Fruit fly (Drosophila melanogaster) whole organism, embryonic: Measurements from ENCODE around the gene CG32452.
A peak's percentile ranks its signal among the peaks of the same experiment; 100 is the strongest.

Experiments used
- Bgb ChIP-seq: fragments of 200-800 bp; sonication (Bioruptor generic); IDR thresholded peaks from 2 replicates; pipeline ENCODE4 v1.3.6; 2022; ENCODE audit warnings: missing biosample characterization, missing genetic modification characterization; ENCODE audit not compliant: partially characterized antibody
- CG10147 ChIP-seq: fragments of 200-800 bp; sonication (Bioruptor generic); optimal IDR thresholded peaks from 2 replicates; lab custom pipeline; 2019; ENCODE audit warnings: missing biosample characterization, mild to moderate bottlenecking, missing genetic modification characterization, moderate library complexity
- CG10209 ChIP-seq: fragments of 200-800 bp; sonication (Bioruptor generic); optimal IDR thresholded peaks from 3 replicates; lab custom pipeline; 2017; ENCODE audit warnings: missing biosample characterization, mild to moderate bottlenecking, missing genetic modification characterization, missing genetic modification reagents
- CG11723 ChIP-seq: fragments of 200-800 bp; sonication (Bioruptor generic); optimal IDR thresholded peaks from 2 replicates; lab custom pipeline; 2017; ENCODE audit warnings: missing biosample characterization, mild to moderate bottlenecking, missing genetic modification characterization
- CG12071 ChIP-seq: fragments of 200-800 bp; sonication (Bioruptor generic); optimal IDR thresholded peaks from 3 replicates; lab custom pipeline; 2018; ENCODE audit warnings: missing biosample characterization, mild to moderate bottlenecking, missing genetic modification characterization
- CG12744 ChIP-seq: fragments of 200-800 bp; sonication (Bioruptor generic); optimal IDR thresholded peaks from 2 replicates; lab custom pipeline; 2016; ENCODE audit warnings: missing biosample characterization, missing genetic modification characterization
- CG15011 ChIP-seq: fragments of 200-800 bp; sonication (Bioruptor generic); optimal IDR thresholded peaks from 3 replicates; lab custom pipeline; 2018; ENCODE audit warnings: missing biosample characterization, mild to moderate bottlenecking, missing genetic modification characterization
- CG15269 ChIP-seq: fragments of 200-800 bp; sonication (Bioruptor generic); optimal IDR thresholded peaks from 2 replicates; lab custom pipeline; 2018; ENCODE audit warnings: missing biosample characterization, mild to moderate bottlenecking, missing genetic modification characterization, moderate library complexity
- CG1603 ChIP-seq: fragments of 200-800 bp; sonication (Bioruptor generic); optimal IDR thresholded peaks from 2 replicates; lab custom pipeline; 2019; ENCODE audit warnings: missing biosample characterization, mild to moderate bottlenecking, missing genetic modification characterization, moderate library complexity
- CG16813 ChIP-seq: fragments of 200-800 bp; sonication (Bioruptor generic); IDR thresholded peaks from 3 replicates; pipeline ENCODE4 v1.3.6; 2022; ENCODE audit warnings: missing biosample characterization, missing genetic modification characterization; ENCODE audit not compliant: partially characterized antibody
- CG18011 ChIP-seq: fragments of 200-800 bp; sonication (Bioruptor generic); optimal IDR thresholded peaks from 2 replicates; lab custom pipeline; 2017; ENCODE audit warnings: missing biosample characterization, missing genetic modification characterization, mild to moderate bottlenecking, moderate library complexity, missing genotype
- CG2120 ChIP-seq: fragments of 200-800 bp; sonication (Bioruptor generic); optimal IDR thresholded peaks from 3 replicates; lab custom pipeline; 2016; ENCODE audit warnings: missing biosample characterization, missing genetic modification characterization
- CG31441 ChIP-seq: fragments of 200-800 bp; sonication (Bioruptor generic); IDR thresholded peaks from 2 replicates; pipeline ENCODE4 v1.3.6; 2022; ENCODE audit warnings: missing biosample characterization, missing genetic modification characterization
- CG32767 ChIP-seq: fragments of 200-800 bp; sonication (Bioruptor generic); IDR thresholded peaks from 2 replicates; pipeline ENCODE4 v1.3.6; 2022; ENCODE audit warnings: missing biosample characterization, missing genetic modification characterization
- CG4617 ChIP-seq: fragments of 200-800 bp; sonication (Bioruptor generic); optimal IDR thresholded peaks from 3 replicates; lab custom pipeline; 2016; ENCODE audit warnings: missing biosample characterization, missing genetic modification characterization, borderline replicate concordance
- CG4707 ChIP-seq: fragments of 200-800 bp; sonication (Bioruptor generic); optimal IDR thresholded peaks from 2 replicates; lab custom pipeline; 2018; ENCODE audit warnings: missing biosample characterization, mild to moderate bottlenecking, missing genetic modification characterization, moderate library complexity
- CG5180 ChIP-seq: fragments of 200-800 bp; sonication (Bioruptor generic); optimal IDR thresholded peaks from 3 replicates; lab custom pipeline; 2017; ENCODE audit warnings: missing biosample characterization, missing genetic modification characterization, mild to moderate bottlenecking, moderate library complexity, missing genetic modification reagents
- CG5245 ChIP-seq: fragments of 200-800 bp; sonication (Bioruptor generic); optimal IDR thresholded peaks from 3 replicates; lab custom pipeline; 2016; ENCODE audit warnings: missing biosample characterization, missing genetic modification characterization
- CG7556 ChIP-seq: fragments of 200-800 bp; sonication (Bioruptor generic); optimal IDR thresholded peaks from 2 replicates; lab custom pipeline; 2017; ENCODE audit warnings: missing biosample characterization, mild to moderate bottlenecking, missing genetic modification characterization
- CG8089 ChIP-seq: fragments of 200-800 bp; sonication (Bioruptor generic); optimal IDR thresholded peaks from 3 replicates; lab custom pipeline; 2016; ENCODE audit warnings: missing biosample characterization, missing genetic modification characterization
- CoRest ChIP-seq: fragments of 200-800 bp; sonication (Bioruptor generic); optimal IDR thresholded peaks from 3 replicates; lab custom pipeline; 2018; ENCODE audit warnings: missing biosample characterization, mild to moderate bottlenecking, missing genetic modification characterization, moderate library complexity
- Dbx ChIP-seq: fragments of 200-800 bp; sonication (Bioruptor generic); IDR thresholded peaks from 3 replicates; pipeline ENCODE4 v1.3.6; 2022; ENCODE audit warnings: missing biosample characterization, missing genetic modification characterization
- Deaf1 ChIP-seq: fragments of 200-800 bp; optimal IDR thresholded peaks from 3 replicates; lab custom pipeline; 2019; ENCODE audit warnings: missing biosample characterization, mild to moderate bottlenecking, missing genetic modification characterization, moderate library complexity
- Dll ChIP-seq: fragments of 200-800 bp; sonication (Bioruptor generic); IDR thresholded peaks from 4 replicates; pipeline ENCODE4 v1.3.6; 2022; ENCODE audit warnings: missing biosample characterization, missing genetic modification characterization; ENCODE audit not compliant: partially characterized antibody
- Elba2 ChIP-seq: fragments of 200-800 bp; sonication (Bioruptor generic); optimal IDR thresholded peaks from 3 replicates; lab custom pipeline; 2016; ENCODE audit warnings: missing biosample characterization, missing genetic modification characterization
- H15 ChIP-seq: fragments of 200-800 bp; sonication (Bioruptor generic); IDR thresholded peaks from 3 replicates; pipeline ENCODE4 v1.3.6; 2022; ENCODE audit warnings: missing biosample characterization, missing genetic modification characterization
- MESR4 ChIP-seq: fragments of 200-800 bp; sonication (Bioruptor generic); optimal IDR thresholded peaks from 2 replicates; lab custom pipeline; 2018; ENCODE audit warnings: missing biosample characterization, mild to moderate bottlenecking, missing genetic modification characterization, moderate library complexity
- Opbp ChIP-seq: fragments of 200-800 bp; sonication (Bioruptor generic); IDR thresholded peaks from 3 replicates; pipeline ENCODE4 v1.3.6; 2022; ENCODE audit warnings: missing biosample characterization, missing genetic modification characterization; ENCODE audit not compliant: partially characterized antibody
- Xrp1 ChIP-seq: fragments of 200-800 bp; sonication (Bioruptor generic); IDR thresholded peaks from 2 replicates; pipeline ENCODE4 v1.3.6; 2022; ENCODE audit warnings: missing biosample characterization, missing genetic modification characterization
- abd-A ChIP-seq: fragments of 200-800 bp; sonication (Bioruptor generic); optimal IDR thresholded peaks from 3 replicates; lab custom pipeline; 2019; ENCODE audit warnings: missing biosample characterization, mild to moderate bottlenecking, missing genetic modification characterization, moderate library complexity
- amos ChIP-seq: fragments of 200-800 bp; sonication (Bioruptor generic); IDR thresholded peaks from 2 replicates; pipeline ENCODE4 v1.3.6; 2022; ENCODE audit warnings: missing biosample characterization, missing genetic modification characterization; ENCODE audit not compliant: partially characterized antibody
- bab2 ChIP-seq: fragments of 200-800 bp; sonication (Bioruptor generic); optimal IDR thresholded peaks from 2 replicates; lab custom pipeline; 2016; ENCODE audit warnings: missing biosample characterization, missing genetic modification characterization
- bsh ChIP-seq, 2 experiments: fragments of 200-800 bp; sonication (Bioruptor generic); optimal IDR thresholded peaks; 2 replicates each; lab custom pipeline; 2017 to 2018; ENCODE audit warnings: mild to moderate bottlenecking in 2 of 2, missing biosample characterization in 2 of 2, missing genetic modification characterization in 2 of 2, moderate library complexity in 1 of 2
- emc ChIP-seq: fragments of 200-800 bp; sonication (Bioruptor generic); optimal IDR thresholded peaks from 2 replicates; lab custom pipeline; 2016; ENCODE audit warnings: missing biosample characterization, missing genetic modification characterization
- gem ChIP-seq: fragments of 200-800 bp; sonication (Bioruptor generic); optimal IDR thresholded peaks from 2 replicates; lab custom pipeline; 2019; ENCODE audit warnings: missing biosample characterization, mild to moderate bottlenecking, missing genetic modification characterization, moderate library complexity
- gfzf ChIP-seq: fragments of 200-800 bp; sonication (Bioruptor generic); optimal IDR thresholded peaks from 2 replicates; lab custom pipeline; 2016; ENCODE audit warnings: missing biosample characterization, mild to moderate bottlenecking, missing genetic modification characterization, moderate library complexity
- lbe ChIP-seq: fragments of 200-800 bp; sonication (Bioruptor generic); optimal IDR thresholded peaks from 2 replicates; lab custom pipeline; 2016; ENCODE audit warnings: missing biosample characterization, mild to moderate bottlenecking, missing genetic modification characterization
- lilli ChIP-seq: fragments of 200-800 bp; sonication (Bioruptor generic); optimal IDR thresholded peaks from 3 replicates; lab custom pipeline; 2016; ENCODE audit warnings: missing biosample characterization, missing genetic modification characterization
- lola ChIP-seq, 3 experiments: fragments of >200 bp in 2 of 3; fragments of 200-800 bp in 1 of 3; sonication (Bioruptor generic) in 1 of 3; optimal IDR thresholded peaks; 2 replicates each; lab custom pipeline; 2017 to 2019; ENCODE audit warnings: missing biosample characterization in 3 of 3, missing genetic modification characterization in 3 of 3, mild to moderate bottlenecking in 1 of 3, moderate library complexity in 1 of 3
- nmo ChIP-seq: fragments of 200-800 bp; sonication (Bioruptor generic); optimal IDR thresholded peaks from 2 replicates; lab custom pipeline; 2018; ENCODE audit warnings: missing biosample characterization, mild to moderate bottlenecking, missing genetic modification characterization, moderate library complexity
- nom ChIP-seq: fragments of 200-800 bp; sonication (Bioruptor generic); optimal IDR thresholded peaks from 2 replicates; lab custom pipeline; 2017; ENCODE audit warnings: missing biosample characterization, missing genetic modification characterization, mild to moderate bottlenecking, moderate library complexity, missing genetic modification reagents
- onecut ChIP-seq: fragments of 200-800 bp; sonication (Bioruptor generic); IDR thresholded peaks from 2 replicates; pipeline ENCODE4 v1.3.6; 2022; ENCODE audit warnings: missing biosample characterization, missing genetic modification characterization
- scrt ChIP-seq: fragments of 200-800 bp; sonication (Bioruptor generic); optimal IDR thresholded peaks from 2 replicates; lab custom pipeline; 2018; ENCODE audit warnings: missing biosample characterization, mild to moderate bottlenecking, missing genetic modification characterization, moderate library complexity
- sr ChIP-seq: fragments of 200-800 bp; sonication (Bioruptor generic); IDR thresholded peaks from 3 replicates; pipeline ENCODE4 v1.3.6; 2022; ENCODE audit warnings: missing biosample characterization, missing genetic modification characterization
- toy ChIP-seq: fragments of 200-800 bp; sonication (Bioruptor generic); IDR thresholded peaks from 2 replicates; pipeline ENCODE4 v1.3.6; 2022; ENCODE audit warnings: missing biosample characterization, missing genetic modification characterization
- trem ChIP-seq: fragments of 200-800 bp; optimal IDR thresholded peaks from 3 replicates; lab custom pipeline; 2019; ENCODE audit warnings: missing biosample characterization, mild to moderate bottlenecking, missing genetic modification characterization, moderate library complexity

The CG32452 gene

DNA sequence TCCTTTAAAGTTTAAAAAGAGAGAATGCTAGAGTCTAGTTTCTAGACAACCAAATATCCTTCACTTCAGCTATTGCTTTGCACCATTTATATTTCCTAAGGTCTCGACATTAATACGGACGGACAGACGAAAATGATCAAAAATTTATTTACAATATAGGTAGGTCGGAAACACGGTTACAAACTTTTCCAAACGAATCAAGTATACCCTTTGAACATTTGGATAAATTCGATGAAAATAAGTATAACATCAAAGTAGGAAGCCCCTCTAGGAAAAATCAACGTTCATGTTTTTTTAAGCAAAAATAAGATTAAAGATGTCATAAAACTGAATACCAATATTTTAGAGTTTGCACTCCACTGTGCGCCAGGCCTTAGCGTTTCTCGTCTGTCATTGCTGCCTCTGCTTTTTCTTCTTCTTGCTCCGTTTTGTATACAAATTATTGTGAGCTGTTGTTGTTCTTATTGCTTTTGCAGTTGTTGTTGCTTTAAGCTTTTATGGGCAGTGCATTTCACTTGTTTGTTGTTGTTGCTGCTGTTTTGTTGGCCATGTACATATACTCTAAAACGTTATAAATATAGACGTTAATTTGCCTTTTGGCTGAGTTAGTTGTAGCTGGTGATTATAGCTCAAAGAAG, 25.5 kb downstream of the CG32452 start (continued):
- TF ChIP-seq Dll (GFP tag; lab: Robert Waterston, UW) (0 out of 4 replicates have a peak, but pooled peaks have one; percentile 10), gem (peak; percentile 24), Xrp1 (GFP tag; lab: Robert Waterston, UW) (0 out of 2 replicates have a peak, but pooled peaks have one; percentile 28), CG12071 (GFP tag; lab: Kevin White, UChicago) (no peak), CG11723 (peak; percentile 0), CG10147 (GFP tag; lab: Kevin White, UChicago) (no peak), bsh (GFP tag; optimal IDR thresholded peaks at IDR 0.05; lab: Kevin White, UChicago) (peak in 1 of 2 experiments; percentile 29), trem (tag; lab: Kevin White, UChicago) (peak; percentile 11), CG15269 (tag; lab: Kevin White, UChicago) (no peak), CG31441 (0 out of 2 replicates have a peak, but pooled peaks have one; percentile 32), nmo (GFP tag; lab: Kevin White, UChicago) (peak; percentile 12), CG5245 (GFP tag; lab: Kevin White, UChicago) (peak; percentile 6), CoRest (tag; lab: Kevin White, UChicago) (peak; percentile 18), CG4707 (GFP tag; lab: Kevin White, UChicago) (peak; percentile 45), H15 (GFP tag; lab: Robert Waterston, UW) (0 out of 3 replicates have a peak, but pooled peaks have one; percentile 18), amos (GFP tag; lab: Robert Waterston, UW) (no peak), emc (GFP tag; lab: Kevin White, UChicago) (no peak)

DNA sequence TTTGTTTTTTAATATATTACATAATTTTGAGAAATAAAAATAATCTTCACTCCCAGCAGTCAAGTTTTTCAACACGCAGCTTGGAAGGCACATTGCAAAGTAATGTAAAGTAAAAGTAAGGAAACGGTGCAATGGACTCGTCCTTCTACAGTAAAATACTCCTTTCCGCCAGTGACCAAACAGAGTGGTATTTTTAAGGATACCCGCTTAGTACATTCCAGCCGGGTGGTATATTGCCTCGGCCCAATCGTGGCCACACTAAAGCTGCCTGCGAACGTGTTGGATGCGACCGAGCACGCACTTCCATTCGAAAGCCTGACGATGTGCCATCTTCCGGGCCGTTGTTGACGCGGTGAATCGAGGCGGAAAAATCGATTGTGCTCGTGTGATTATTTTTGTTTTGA, 31.6 kb downstream of the CG32452 start, which contains the start of gene SPoCk:
Gene SPoCk, plus strand, starts transcription at position 298 of the 404 bp plus-strand sequence.
- TF ChIP-seq lola (GFP tag; optimal IDR thresholded peaks at IDR 0.05; lab: Kevin White, UChicago) (no peak), CG15011 (GFP tag; lab: Kevin White, UChicago) (no peak), Dbx (GFP tag; lab: Robert Waterston, UW) (no peak), CG32767 (GFP tag; lab: Robert Waterston, UW) (no peak), nom (GFP tag; lab: Kevin White, UChicago) (peak; percentile 57), toy (GFP tag; lab: Robert Waterston, UW) (0 out of 2 replicates have a peak, but pooled peaks have one; percentile 35), bab2 (GFP tag; lab: Kevin White, UChicago) (no peak), CG1603 (tag; lab: Kevin White, UChicago) (peak; percentile 13), scrt (peak; percentile 20), Elba2 (no peak), lbe (GFP tag; lab: Kevin White, UChicago) (peak; percentile 5), CG8089 (GFP tag; lab: Kevin White, UChicago) (no peak), onecut (GFP tag; lab: Robert Waterston, UW) (peak; percentile 98), CG16813 (peak; percentile 17; the same call in 1 of the 3 replicates), MESR4 (peak; percentile 15), CG12744 (GFP tag; lab: Kevin White, UChicago) (no peak), CG4617 (GFP tag; lab: Kevin White, UChicago) (no peak), gfzf (peak; percentile 74), CG18011 (GFP tag; lab: Kevin White, UChicago) (peak; percentile 67), CG10209 (GFP tag; lab: Kevin White, UChicago) (no peak), trem (tag; lab: Kevin White, UChicago) (peak; percentile 19), Opbp (GFP tag; lab: Robert Waterston, UW) (0 out of 3 replicates have a peak, but pooled peaks have one; percentile 22), abd-A (tag; lab: Kevin White, UChicago) (peak; percentile 1), CG7556 (GFP tag; lab: Kevin White, UChicago) (no peak), sr (GFP tag; lab: Robert Waterston, UW) (no peak), CG5180 (GFP tag; lab: Kevin White, UChicago) (peak; percentile 97), Deaf1 (tag; lab: Kevin White, UChicago) (peak; percentile 48), CG2120 (GFP tag; lab: Kevin White, UChicago) (no peak), amos (GFP tag; lab: Robert Waterston, UW) (peak; percentile 55; the same call in 1 of the 2 replicates), lilli (no peak), Bgb (GFP tag; lab: Robert Waterston, UW) (peak; percentile 36; the same call in 1 of the 2 replicates)
